Worm (Caenorhabditis elegans) whole organism, L4/young adult: ENCODE results near the gene alh-1.
"Not testable (repeated sequence)": the region's sequence is repeated elsewhere in the genome, so short reads cannot be mapped to it uniquely, and the experiment has no call there.

ENCODE experiments used
- W03F9.2 ChIP-seq: fragments of 150-350 bp; optimal IDR thresholded peaks from 2 replicates; lab custom pipeline; 2014; ENCODE audit warnings: missing biosample characterization, missing genetic modification characterization
- him-1 ChIP-seq: sonication (generic microtip); optimal IDR thresholded peaks from 2 replicates; lab custom pipeline; 2016; ENCODE audit warnings: missing genotype, missing genetic modification reagents, missing genetic modification characterization, missing compliant biosample characterization

ce11 chrIII:5055709-5056108, 21.9 kb upstream of the alh-1 start, which contains the start of gene C45G9.9:
- not testable (repeated sequence) for TF ChIP-seq W03F9.2; him-1 (tag; lab: Kevin White, UChicago)
